Worm (Caenorhabditis elegans) whole organism, L1 larva: Measurements from ENCODE around the gene cut-3.

Experiments used
- C16A3.4 ChIP-seq: fragments of 150-350 bp; optimal IDR thresholded peaks from 2 replicates; lab custom pipeline; 2014; ENCODE audit warnings: missing biosample characterization, missing genetic modification characterization
- Y116A8C.19 ChIP-seq: sonication (generic microtip); optimal IDR thresholded peaks from 2 replicates; lab custom pipeline; 2016; ENCODE audit warnings: missing compliant biosample characterization, missing genetic modification characterization, borderline replicate concordance
- ceh-63 ChIP-seq: fragments of 200-800 bp; sonication (Bioruptor generic); optimal IDR thresholded peaks from 2 replicates; lab custom pipeline; 2018; ENCODE audit warnings: mild to moderate bottlenecking, missing genetic modification characterization, missing compliant biosample characterization
- ceh-8 ChIP-seq: fragments of 200-800 bp; sonication (Bioruptor generic); optimal IDR thresholded peaks from 2 replicates; lab custom pipeline; 2018; ENCODE audit warnings: mild to moderate bottlenecking, missing genetic modification characterization, moderate library complexity, missing compliant biosample characterization
- ceh-82 ChIP-seq, 3 experiments: fragments of 150-350 bp in 1 of 3; sonication (generic microtip) in 2 of 3; optimal IDR thresholded peaks; 2 replicates each; lab custom pipeline; 2014 to 2017; ENCODE audit warnings: missing biosample characterization in 3 of 3, missing genetic modification characterization in 3 of 3
- ceh-90 ChIP-seq: sonication (generic microtip); optimal IDR thresholded peaks from 2 replicates; lab custom pipeline; 2016; ENCODE audit warnings: missing genetic modification characterization, missing compliant biosample characterization
- ces-1 ChIP-seq: fragments of 150-350 bp; optimal IDR thresholded peaks from 2 replicates; lab custom pipeline; 2014; ENCODE audit warnings: missing biosample characterization, missing genetic modification reagents, missing genetic modification characterization
- dpl-1 ChIP-seq, 3 experiments: fragments of 150-350 bp in 2 of 3; sonication (generic microtip) in 1 of 3; optimal IDR thresholded peaks; 2 replicates each; lab custom pipeline; 2014 to 2017; ENCODE audit warnings: missing biosample characterization in 3 of 3, missing genetic modification characterization in 3 of 3, missing genetic modification reagents in 3 of 3
- dsc-1 ChIP-seq: sonication (generic microtip); optimal IDR thresholded peaks from 2 replicates; lab custom pipeline; 2016; ENCODE audit warnings: mild to moderate bottlenecking, missing genetic modification characterization, missing compliant biosample characterization
- efl-1 ChIP-seq, 4 experiments: fragments of 150-350 bp; optimal IDR thresholded peaks in 3 of 4; peaks in 1 of 4; 1 replicate in 1 of 4; 2 replicates in 3 of 4; lab custom pipeline; 2014; ENCODE audit warnings: missing biosample characterization in 2 of 4, missing genetic modification characterization in 2 of 4, missing genetic modification reagents in 2 of 4
- egl-27 ChIP-seq, 2 experiments: fragments of 150-350 bp in 1 of 2; sonication (generic microtip); optimal IDR thresholded peaks; 3 replicates each; lab custom pipeline; 2017 to 2018; ENCODE audit warnings: missing biosample characterization in 2 of 2, missing genetic modification characterization in 2 of 2, missing genetic modification reagents in 2 of 2
- elt-2 ChIP-seq: sonication (generic microtip); optimal IDR thresholded peaks from 2 replicates; lab custom pipeline; 2016; ENCODE audit warnings: missing genetic modification characterization, mild to moderate bottlenecking, inconsistent platforms, missing compliant biosample characterization, missing genetic modification reagents
- ets-5 ChIP-seq: fragments of 200-800 bp; sonication (Bioruptor generic); IDR thresholded peaks from 2 replicates; pipeline ENCODE4 v1.3.6; 2022; ENCODE audit warnings: missing genetic modification characterization, missing compliant biosample characterization
- fkh-8 ChIP-seq: sonication (generic microtip); optimal IDR thresholded peaks from 2 replicates; lab custom pipeline; 2016; ENCODE audit warnings: mild to moderate bottlenecking, missing genetic modification characterization, missing compliant biosample characterization
- fos-1 ChIP-seq: fragments of 150-350 bp; optimal IDR thresholded peaks from 2 replicates; lab custom pipeline; 2014; ENCODE audit warnings: missing biosample characterization, missing genetic modification characterization
- hlh-17 ChIP-seq: fragments of 200-800 bp; sonication (Bioruptor generic); optimal IDR thresholded peaks from 2 replicates; lab custom pipeline; 2018; ENCODE audit warnings: missing genetic modification characterization, mild to moderate bottlenecking, missing compliant biosample characterization, moderate library complexity, borderline replicate concordance
- hlh-4 ChIP-seq: sonication (generic microtip); optimal IDR thresholded peaks from 2 replicates; lab custom pipeline; 2016; ENCODE audit warnings: mild to moderate bottlenecking, missing genetic modification characterization, missing compliant biosample characterization
- hpl-2 ChIP-seq: fragments of 150-350 bp; optimal IDR thresholded peaks from 2 replicates; lab custom pipeline; 2014; ENCODE audit warnings: missing biosample characterization, missing genetic modification reagents, missing genetic modification characterization
- irx-1 ChIP-seq: sonication (generic microtip); optimal IDR thresholded peaks from 2 replicates; lab custom pipeline; 2016; ENCODE audit warnings: missing genetic modification characterization, missing compliant biosample characterization
- isw-1 ChIP-seq: fragments of 200-800 bp; sonication (Bioruptor generic); IDR thresholded peaks from 2 replicates; pipeline ENCODE4 v1.3.6; 2022; ENCODE audit warnings: missing genetic modification characterization, missing compliant biosample characterization
- lin-13 ChIP-seq: fragments of 150-350 bp; optimal IDR thresholded peaks from 2 replicates; lab custom pipeline; 2014; ENCODE audit warnings: missing biosample characterization, missing genetic modification reagents, missing genetic modification characterization
- lin-15B ChIP-seq: fragments of 150-350 bp; sonication (generic microtip); optimal IDR thresholded peaks from 3 replicates; lab custom pipeline; 2014; ENCODE audit warnings: missing biosample characterization, missing genetic modification characterization
- lin-35 ChIP-seq, 2 experiments: fragments of 150-350 bp; optimal IDR thresholded peaks; 2 replicates each; lab custom pipeline; 2014; ENCODE audit warnings: missing biosample characterization in 2 of 2, missing genetic modification characterization in 2 of 2, missing genetic modification reagents in 2 of 2
- lin-39 ChIP-seq: fragments of 150-350 bp; optimal IDR thresholded peaks from 2 replicates; lab custom pipeline; 2014; ENCODE audit warnings: missing biosample characterization, missing genetic modification reagents, missing genetic modification characterization
- mef-2 ChIP-seq: fragments of 150-350 bp; optimal IDR thresholded peaks from 2 replicates; lab custom pipeline; 2014; ENCODE audit warnings: missing biosample characterization, missing genetic modification characterization
- mep-1 ChIP-seq: fragments of 150-350 bp; optimal IDR thresholded peaks from 2 replicates; lab custom pipeline; 2014; ENCODE audit warnings: missing biosample characterization, missing genetic modification characterization
- nhr-71 ChIP-seq: sonication (generic microtip); optimal IDR thresholded peaks from 2 replicates; lab custom pipeline; 2016; ENCODE audit warnings: mild to moderate bottlenecking, missing genetic modification characterization, moderate library complexity, missing compliant biosample characterization
- nhr-77 ChIP-seq: fragments of 150-350 bp; optimal IDR thresholded peaks from 2 replicates; lab custom pipeline; 2014; ENCODE audit warnings: missing biosample characterization, missing genetic modification characterization
- pag-3 ChIP-seq: sonication (generic microtip); optimal IDR thresholded peaks from 2 replicates; lab custom pipeline; 2017; ENCODE audit warnings: missing genetic modification characterization, mild to moderate bottlenecking, missing compliant biosample characterization, antibody characterized with exemption, borderline replicate concordance; ENCODE audit not compliant: insufficient read depth
- pax-3 ChIP-seq: fragments of 200-800 bp; sonication (Bioruptor generic); optimal IDR thresholded peaks from 2 replicates; lab custom pipeline; 2018; ENCODE audit warnings: mild to moderate bottlenecking, missing genetic modification characterization, moderate library complexity, missing compliant biosample characterization
- rnt-1 ChIP-seq: sonication (generic microtip); optimal IDR thresholded peaks from 2 replicates; lab custom pipeline; 2016; ENCODE audit warnings: mild to moderate bottlenecking, missing genetic modification characterization, moderate library complexity, missing compliant biosample characterization
- skn-1 ChIP-seq: fragments of 150-350 bp; optimal IDR thresholded peaks from 2 replicates; lab custom pipeline; 2014; ENCODE audit warnings: missing biosample characterization, missing genetic modification characterization
- snpc-4 ChIP-seq: fragments of 150-350 bp; optimal IDR thresholded peaks from 2 replicates; lab custom pipeline; 2014; ENCODE audit warnings: missing biosample characterization, missing genetic modification characterization
- snu-23 ChIP-seq: sonication (generic microtip); optimal IDR thresholded peaks from 2 replicates; lab custom pipeline; 2016; ENCODE audit warnings: missing genetic modification characterization, missing compliant biosample characterization
- sptf-1 ChIP-seq: fragments of 150-350 bp; optimal IDR thresholded peaks from 2 replicates; lab custom pipeline; 2014; ENCODE audit warnings: missing biosample characterization, missing genetic modification characterization
- tlp-1 ChIP-seq: fragments of 150-350 bp; optimal IDR thresholded peaks from 2 replicates; lab custom pipeline; 2014; ENCODE audit warnings: missing biosample characterization, missing genetic modification characterization
- unc-30 ChIP-seq: sonication (generic microtip); optimal IDR thresholded peaks from 2 replicates; lab custom pipeline; 2017; ENCODE audit warnings: missing biosample characterization, missing genetic modification characterization
- unc-62 ChIP-seq: fragments of 150-350 bp; optimal IDR thresholded peaks from 2 replicates; lab custom pipeline; 2014; ENCODE audit warnings: missing biosample characterization, missing genetic modification reagents, missing genetic modification characterization
- xbp-1 ChIP-seq: sonication (generic microtip); optimal IDR thresholded peaks from 2 replicates; lab custom pipeline; 2016; ENCODE audit warnings: missing genetic modification characterization, missing compliant biosample characterization
- zip-4 ChIP-seq: fragments of 200-800 bp; sonication (Bioruptor generic); optimal IDR thresholded peaks from 2 replicates; lab custom pipeline; 2018; ENCODE audit warnings: mild to moderate bottlenecking, missing genetic modification characterization, moderate library complexity, missing compliant biosample characterization
- ztf-11 ChIP-seq, 2 experiments: sonication (generic microtip); optimal IDR thresholded peaks; 2 replicates each; lab custom pipeline; 2016 to 2017; ENCODE audit warnings: missing genetic modification characterization in 2 of 2, missing biosample characterization in 1 of 2, missing compliant biosample characterization in 1 of 2

The cut-3 gene

DNA sequence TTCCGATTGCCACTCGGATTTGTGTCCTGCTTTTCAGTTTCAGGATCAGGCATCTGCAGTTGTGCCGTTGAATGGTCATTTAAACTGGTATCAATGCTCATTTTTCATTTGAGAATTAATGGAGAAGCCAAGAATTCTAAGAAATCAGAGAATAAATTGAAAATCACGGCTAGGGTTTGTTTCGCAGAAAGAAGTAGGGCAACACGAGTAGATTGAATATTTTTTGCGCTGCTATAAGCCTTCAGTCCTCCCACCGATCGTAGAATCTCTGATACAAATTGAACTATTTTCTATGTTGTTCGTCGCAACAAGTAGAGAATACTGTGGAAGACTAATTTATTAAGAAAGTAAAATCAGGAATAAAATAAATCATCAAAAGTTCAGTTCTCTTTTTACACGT, 9.6 kb downstream of the cut-3 start, which contains the start of gene acp-3:
acp-3 (minus strand) TSS at position 101 of the 400 bp plus-strand sequence.
- TF ChIP-seq tlp-1, result no peak
- TF ChIP-seq efl-1 (optimal IDR thresholded peaks at IDR 0.05; lab: Kevin White, UChicago), result no peak
- peak in 1 of 2 experiments; percentile 45 for TF ChIP-seq efl-1 (GFP tag; optimal IDR thresholded peaks at IDR 0.05 in 1 of 2; lab: Kevin White, UChicago)

DNA sequence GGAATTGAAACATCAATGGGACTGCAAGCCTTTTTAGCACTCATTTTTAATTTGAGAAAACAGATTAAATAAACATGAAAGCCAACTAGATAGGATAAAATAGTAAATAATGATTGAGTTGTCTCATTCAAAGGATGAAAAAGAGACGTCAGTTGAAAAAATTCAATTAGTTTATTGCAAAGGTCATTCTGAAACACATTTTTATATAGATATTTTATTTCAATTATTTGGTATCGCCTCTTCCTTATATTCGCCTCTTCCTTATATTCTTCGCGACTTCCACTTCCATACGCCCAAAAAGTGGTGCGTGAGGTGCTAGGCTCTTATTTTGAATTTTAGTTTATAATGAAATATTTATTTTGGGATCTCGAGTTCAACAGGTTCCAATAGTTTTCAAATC, 11.6 kb downstream of the cut-3 start, which contains the start of gene acp-4:
acp-4 (minus strand) TSS at position 101 of the 400 bp plus-strand sequence.
- no peak for TF ChIP-seq zip-4 (GFP tag; lab: Kevin White, UChicago)
- no peak for TF ChIP-seq dpl-1 (GFP tag; optimal IDR thresholded peaks at IDR 0.05; lab: Kevin White, UChicago)
- TF ChIP-seq skn-1 (tag; lab: Kevin White, UChicago), result no peak
- no peak for TF ChIP-seq irx-1 (tag; lab: Kevin White, UChicago)
- no peak for TF ChIP-seq dsc-1 (tag; lab: Kevin White, UChicago)
- no peak for TF ChIP-seq lin-13 (GFP tag; lab: Kevin White, UChicago)
- TF ChIP-seq lin-15B (tag; lab: Kevin White, UChicago), result no peak
- no peak for TF ChIP-seq nhr-71 (tag; lab: Kevin White, UChicago)
- TF ChIP-seq isw-1, result no peak
- TF ChIP-seq Y116A8C.19 (tag; lab: Kevin White, UChicago), result no peak
- no peak for TF ChIP-seq unc-30 (tag; lab: Kevin White, UChicago)
- TF ChIP-seq unc-62 (GFP tag; lab: Kevin White, UChicago), result no peak
- TF ChIP-seq C16A3.4 (tag; lab: Kevin White, UChicago), result no peak
- TF ChIP-seq egl-27 (tag; optimal IDR thresholded peaks at IDR 0.05; lab: Kevin White, UChicago), result no peak
- TF ChIP-seq ceh-82 (tag; optimal IDR thresholded peaks at IDR 0.05; lab: Kevin White, UChicago), result no peak
- no peak for TF ChIP-seq rnt-1 (tag; lab: Kevin White, UChicago)
- TF ChIP-seq sptf-1 (tag; lab: Kevin White, UChicago), result no peak
- no peak for TF ChIP-seq pag-3
- TF ChIP-seq efl-1 (optimal IDR thresholded peaks at IDR 0.05; lab: Kevin White, UChicago), result no peak
- no peak for TF ChIP-seq efl-1 (GFP tag; optimal IDR thresholded peaks at IDR 0.05 in 1 of 2; lab: Kevin White, UChicago)

DNA sequence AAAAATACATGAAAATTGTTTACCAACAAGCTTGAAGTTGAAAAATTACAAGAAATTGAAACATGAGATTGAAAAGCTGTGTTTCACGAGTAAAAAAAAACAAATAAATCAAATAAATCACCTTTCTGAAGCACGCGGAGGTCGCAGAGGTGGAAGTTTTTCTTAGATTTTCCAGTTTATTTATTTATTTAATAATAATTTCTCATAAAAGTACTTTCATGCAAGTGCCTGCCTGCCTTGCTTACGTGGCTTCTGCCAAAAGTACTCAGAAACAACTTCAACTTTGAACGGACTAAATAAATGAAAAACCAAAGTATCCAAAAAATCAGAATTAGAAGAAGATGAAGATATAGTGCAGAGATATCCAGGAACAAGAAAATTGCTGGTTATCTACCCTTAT, 14.7 kb downstream of the cut-3 start, which contains the start of gene acp-2:
acp-2 (minus strand) TSS at position 101 of the 400 bp plus-strand sequence.
- TF ChIP-seq lin-39 (tag; lab: Kevin White, UChicago), result no peak
- TF ChIP-seq, all 84 proteins: peak for 0

DNA sequence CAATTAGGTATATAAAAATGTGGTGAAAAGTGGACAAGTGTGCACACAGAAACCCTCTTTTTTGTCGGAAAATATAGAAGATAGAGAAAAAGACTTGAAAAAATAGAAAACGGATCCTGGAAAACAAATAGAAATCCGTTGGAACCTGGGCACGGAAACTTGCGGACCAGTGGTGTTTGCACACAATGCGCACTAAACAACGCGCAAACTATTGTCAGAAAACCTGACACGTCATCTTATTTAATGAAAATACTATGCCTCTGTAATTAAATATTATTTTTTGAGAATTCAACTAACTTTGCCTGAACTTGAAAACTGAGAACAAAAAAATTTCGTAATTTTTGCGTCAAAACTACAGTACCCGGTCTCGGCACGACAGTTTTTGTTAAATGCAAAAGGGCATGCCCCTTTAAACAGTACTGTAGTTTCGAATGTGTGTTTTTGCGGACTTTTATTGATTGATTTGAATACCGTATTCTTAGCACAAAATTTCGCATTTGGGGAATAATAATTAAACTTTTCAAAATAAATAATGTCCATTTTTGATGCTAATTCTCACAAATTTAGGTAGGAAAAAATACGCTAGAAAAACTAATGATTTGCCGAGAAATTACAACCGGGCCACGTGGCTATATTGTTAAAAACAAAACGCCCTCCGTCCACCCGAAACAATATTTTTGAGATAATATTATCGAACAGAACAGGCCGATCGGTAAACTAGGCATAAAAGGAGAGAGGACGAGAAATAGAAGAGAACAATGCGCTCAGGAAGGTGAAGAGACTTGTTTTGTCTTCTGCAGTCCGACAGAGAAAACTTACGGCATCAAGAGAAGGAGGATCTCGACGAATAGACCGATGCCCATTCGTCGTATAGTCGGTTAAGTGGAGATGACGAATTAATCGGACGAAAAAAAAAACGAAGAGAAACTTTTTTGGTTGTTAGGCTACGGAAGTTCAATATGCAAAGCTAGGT, 17.4 kb downstream of the cut-3 start:
- TF ChIP-seq fos-1 (tag; lab: Kevin White, UChicago), result no peak
- no peak for TF ChIP-seq ceh-90 (tag; lab: Kevin White, UChicago)
- TF ChIP-seq tlp-1, result no peak
- no peak for TF ChIP-seq ces-1 (GFP tag; lab: Kevin White, UChicago)
- TF ChIP-seq dpl-1 (GFP tag; optimal IDR thresholded peaks at IDR 0.05; lab: Kevin White, UChicago), result peak in 2 of 3 experiments; percentile 20 to 42
- TF ChIP-seq lin-35 (GFP tag; optimal IDR thresholded peaks at IDR 0.05; lab: Kevin White, UChicago), result peak; percentile 23 to 35
- no peak for TF ChIP-seq hlh-17 (GFP tag; lab: Kevin White, UChicago)
- TF ChIP-seq ceh-82 (tag; optimal IDR thresholded peaks at IDR 0.05; lab: Kevin White, UChicago), result no peak
- TF ChIP-seq snpc-4 (tag; lab: Kevin White, UChicago), result no peak
- no peak for TF ChIP-seq mef-2
- no peak for TF ChIP-seq elt-2 (tag; lab: Kevin White, UChicago)
- TF ChIP-seq dsc-1 (tag; lab: Kevin White, UChicago), result no peak
- TF ChIP-seq C16A3.4 (tag; lab: Kevin White, UChicago), result no peak
- TF ChIP-seq ceh-63 (GFP tag; lab: Kevin White, UChicago), result no peak
- no peak for TF ChIP-seq pax-3 (tag; lab: Kevin White, UChicago)
- no peak for TF ChIP-seq ztf-11 (tag; optimal IDR thresholded peaks at IDR 0.05; lab: Kevin White, UChicago)
- TF ChIP-seq fkh-8 (tag; lab: Kevin White, UChicago), result no peak
- no peak for TF ChIP-seq hpl-2 (GFP tag; lab: Kevin White, UChicago)
- no peak for TF ChIP-seq egl-27 (tag; optimal IDR thresholded peaks at IDR 0.05; lab: Kevin White, UChicago)
- no peak for TF ChIP-seq ets-5
- peak; percentile 68 for TF ChIP-seq mep-1 (tag; lab: Kevin White, UChicago)
- TF ChIP-seq snu-23 (GFP tag; lab: Kevin White, UChicago), result peak; percentile 36
- TF ChIP-seq hlh-4, result no peak
- TF ChIP-seq ceh-8, result no peak
- TF ChIP-seq lin-39 (tag; lab: Kevin White, UChicago), result no peak
- TF ChIP-seq nhr-77 (tag; lab: Kevin White, UChicago), result no peak
- TF ChIP-seq nhr-71 (tag; lab: Kevin White, UChicago), result no peak
- TF ChIP-seq xbp-1 (tag; lab: Kevin White, UChicago), result peak; percentile 38
